Worm (Caenorhabditis elegans) whole organism, late embryonic: Measurements from ENCODE around the gene zipt-9.

ENCODE experiments used
- ahr-1 ChIP-seq: sonication (generic microtip); optimal IDR thresholded peaks from 2 replicates; lab custom pipeline; 2016; ENCODE audit warnings: missing genetic modification characterization, missing compliant biosample characterization
- ama-1 ChIP-seq: fragments of 150-350 bp; optimal IDR thresholded peaks from 2 replicates; lab custom pipeline; 2014
- ceh-31 ChIP-seq: sonication (generic microtip); optimal IDR thresholded peaks from 2 replicates; lab custom pipeline; 2016; ENCODE audit warnings: missing genetic modification characterization, missing compliant biosample characterization
- elt-2 ChIP-seq: sonication (generic microtip); optimal IDR thresholded peaks from 2 replicates; lab custom pipeline; 2016; ENCODE audit warnings: missing genetic modification reagents, missing genetic modification characterization, missing compliant biosample characterization
- elt-4 ChIP-seq: sonication (generic microtip); optimal IDR thresholded peaks from 2 replicates; lab custom pipeline; 2016; ENCODE audit warnings: missing genetic modification characterization, missing compliant biosample characterization
- eyg-1 ChIP-seq: sonication (generic microtip); optimal IDR thresholded peaks from 2 replicates; lab custom pipeline; 2016; ENCODE audit warnings: missing genotype, missing genetic modification characterization, missing compliant biosample characterization
- nhr-11 ChIP-seq: fragments of 150-350 bp; optimal IDR thresholded peaks from 2 replicates; lab custom pipeline; 2014; ENCODE audit warnings: missing biosample characterization, missing genetic modification characterization
- pat-9 ChIP-seq: fragments of 200-800 bp; sonication (Bioruptor generic); optimal IDR thresholded peaks from 2 replicates; lab custom pipeline; 2018; ENCODE audit warnings: mild to moderate bottlenecking, missing genetic modification characterization, moderate library complexity, missing compliant biosample characterization
- pha-4 ChIP-seq: fragments of 150-350 bp; optimal IDR thresholded peaks from 2 replicates; lab custom pipeline; 2018; ENCODE audit warnings: missing biosample characterization, missing genetic modification reagents, missing genetic modification characterization
- pqm-1 ChIP-seq: sonication (generic microtip); optimal IDR thresholded peaks from 2 replicates; lab custom pipeline; 2016; ENCODE audit warnings: missing genetic modification characterization, missing compliant biosample characterization
- zip-5 ChIP-seq: sonication (generic microtip); optimal IDR thresholded peaks from 2 replicates; lab custom pipeline; 2016; ENCODE audit warnings: missing genetic modification characterization, missing compliant biosample characterization

DNA sequence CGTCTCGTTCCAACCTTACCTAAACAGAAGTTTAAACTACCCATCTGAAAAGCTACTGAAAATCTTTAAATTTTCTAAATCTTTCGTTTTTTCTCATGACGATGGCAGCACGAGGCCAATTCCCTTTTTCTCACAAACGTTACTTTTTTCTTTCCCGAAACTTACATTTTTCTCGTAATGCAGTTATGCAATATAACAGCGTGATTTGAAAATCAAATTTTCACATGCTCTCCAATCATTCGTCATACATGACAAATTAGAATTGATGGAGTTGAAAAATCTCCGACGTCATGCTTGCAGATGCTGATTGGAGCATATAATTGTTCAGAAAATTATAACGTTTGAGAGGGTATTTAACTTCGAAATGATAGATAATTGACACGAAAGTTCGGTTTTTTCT, 48.6 kb upstream of the zipt-9 start:
- TF ChIP-seq pha-4 (tag; lab: Kevin White, UChicago) (no peak), ceh-31 (no peak), ahr-1 (tag; lab: Kevin White, UChicago) (no peak), eyg-1 (tag; lab: Kevin White, UChicago) (no peak), ama-1 (no peak), pqm-1 (tag; lab: Kevin White, UChicago) (no peak), pat-9 (tag; lab: Kevin White, UChicago) (no peak), elt-2 (tag; lab: Kevin White, UChicago) (no peak), zip-5 (tag; lab: Kevin White, UChicago) (no peak), elt-4 (tag; lab: Kevin White, UChicago) (no peak), nhr-11 (no peak)
